Worm (Caenorhabditis elegans) whole organism, young adult: Measurements from ENCODE around the gene dec-7.

Experiments used
- F10E7.11 ChIP-seq: sonication (generic microtip); optimal IDR thresholded peaks from 2 replicates; lab custom pipeline; 2017; ENCODE audit warnings: mild to moderate bottlenecking, missing genetic modification characterization, moderate library complexity, missing compliant biosample characterization
- F37B4.10 ChIP-seq: fragments of 200-800 bp; sonication (Bioruptor generic); IDR thresholded peaks from 2 replicates; pipeline ENCODE4 v1.3.6; 2022; ENCODE audit warnings: missing genetic modification characterization, missing compliant biosample characterization
- K11D2.4 ChIP-seq: fragments of 200-800 bp; sonication (Bioruptor generic); IDR thresholded peaks from 2 replicates; pipeline ENCODE4 v1.3.6; 2022; ENCODE audit warnings: missing genetic modification reagents, missing genetic modification characterization, missing compliant biosample characterization
- T07F8.4 ChIP-seq: sonication (generic microtip); optimal IDR thresholded peaks from 2 replicates; lab custom pipeline; 2016; ENCODE audit warnings: mild to moderate bottlenecking, missing genetic modification characterization, moderate library complexity, missing compliant biosample characterization
- ZK185.1 ChIP-seq: sonication (generic microtip); optimal IDR thresholded peaks from 2 replicates; lab custom pipeline; 2016; ENCODE audit warnings: mild to moderate bottlenecking, missing genetic modification characterization, missing compliant biosample characterization; ENCODE audit not compliant: poor library complexity, severe bottlenecking
- athp-1 ChIP-seq: sonication (generic microtip); optimal IDR thresholded peaks from 2 replicates; lab custom pipeline; 2017; ENCODE audit warnings: mild to moderate bottlenecking, missing genetic modification characterization, missing compliant biosample characterization
- attf-3 ChIP-seq: fragments of 200-800 bp; sonication (Bioruptor generic); conservative IDR thresholded peaks from 2 replicates; pipeline ENCODE4 v1.3.6; 2022; ENCODE audit warnings: missing genetic modification reagents, missing genetic modification characterization, missing compliant biosample characterization
- ccch-3 ChIP-seq: fragments of 200-800 bp; sonication (Bioruptor generic); optimal IDR thresholded peaks from 2 replicates; lab custom pipeline; 2018; ENCODE audit warnings: mild to moderate bottlenecking, missing genetic modification characterization, missing compliant biosample characterization
- cebp-1 ChIP-seq, 2 experiments: fragments of 200-800 bp in 1 of 2; sonication (Bioruptor generic) in 1 of 2; sonication (generic microtip) in 1 of 2; IDR thresholded peaks in 1 of 2; optimal IDR thresholded peaks in 1 of 2; 2 replicates each; pipeline versions ENCODE4 v1.3.6 to Lab custom; 2017 to 2022; ENCODE audit warnings: missing compliant biosample characterization in 2 of 2, missing genetic modification characterization in 2 of 2, mild to moderate bottlenecking in 1 of 2, missing genetic modification reagents in 1 of 2, moderate library complexity in 1 of 2
- ceh-40 ChIP-seq: fragments of 200-800 bp; sonication (Bioruptor generic); IDR thresholded peaks from 2 replicates; pipeline ENCODE4 v1.3.6; 2022; ENCODE audit warnings: missing genetic modification characterization, missing compliant biosample characterization
- ceh-58 ChIP-seq: fragments of 200-800 bp; sonication (Bioruptor generic); IDR thresholded peaks from 2 replicates; pipeline ENCODE4 v1.3.6; 2022; ENCODE audit warnings: missing genetic modification characterization, missing compliant biosample characterization
- ceh-79 ChIP-seq: sonication (generic microtip); optimal IDR thresholded peaks from 2 replicates; lab custom pipeline; 2017; ENCODE audit warnings: mild to moderate bottlenecking, missing genetic modification characterization, missing compliant biosample characterization
- dox-1 ChIP-seq: fragments of 200-800 bp; sonication (Bioruptor generic); IDR thresholded peaks from 2 replicates; pipeline ENCODE4 v1.3.6; 2022; ENCODE audit warnings: missing genetic modification reagents, missing genetic modification characterization, missing compliant biosample characterization
- dpl-1 ChIP-seq: fragments of 150-350 bp; optimal IDR thresholded peaks from 2 replicates; lab custom pipeline; 2014; ENCODE audit warnings: missing biosample characterization, missing genetic modification reagents, missing genetic modification characterization
- efl-1 ChIP-seq: fragments of 150-350 bp; optimal IDR thresholded peaks from 2 replicates; lab custom pipeline; 2014; ENCODE audit warnings: missing biosample characterization, missing genetic modification reagents, missing genetic modification characterization
- egl-44 ChIP-seq: fragments of 200-800 bp; sonication (Bioruptor generic); IDR thresholded peaks from 2 replicates; pipeline ENCODE4 v1.3.6; 2022; ENCODE audit warnings: missing genetic modification reagents, missing genetic modification characterization, missing compliant biosample characterization
- egrh-3 ChIP-seq: fragments of 200-800 bp; sonication (Bioruptor generic); IDR thresholded peaks from 2 replicates; pipeline ENCODE4 v1.3.6; 2022; ENCODE audit warnings: missing genetic modification reagents, missing genetic modification characterization, missing compliant biosample characterization
- hlh-12 ChIP-seq: sonication (generic microtip); optimal IDR thresholded peaks from 2 replicates; lab custom pipeline; 2016; ENCODE audit warnings: missing genetic modification characterization, missing compliant biosample characterization
- hmg-1.2 ChIP-seq: fragments of 200-800 bp; sonication (Bioruptor generic); IDR thresholded peaks from 2 replicates; pipeline ENCODE4 v1.3.6; 2022; ENCODE audit warnings: missing genetic modification reagents, missing genetic modification characterization, missing compliant biosample characterization
- lin-26 ChIP-seq: fragments of 200-800 bp; sonication (Bioruptor generic); IDR thresholded peaks from 2 replicates; pipeline ENCODE4 v1.3.6; 2022; ENCODE audit warnings: missing genetic modification reagents, missing genetic modification characterization, missing compliant biosample characterization
- lin-35 ChIP-seq, 3 experiments: fragments of 150-350 bp in 2 of 3; sonication (generic microtip) in 1 of 3; optimal IDR thresholded peaks; 2 replicates each; lab custom pipeline; 2014 to 2018; ENCODE audit warnings: missing biosample characterization in 3 of 3, missing genetic modification characterization in 3 of 3, missing genetic modification reagents in 3 of 3
- lin-54 ChIP-seq: fragments of 200-800 bp; sonication (Bioruptor generic); optimal IDR thresholded peaks from 2 replicates; lab custom pipeline; 2018; ENCODE audit warnings: mild to moderate bottlenecking, missing genetic modification characterization, missing compliant biosample characterization
- lsl-1 ChIP-seq: fragments of 200-800 bp; sonication (Bioruptor generic); optimal IDR thresholded peaks from 2 replicates; lab custom pipeline; 2018; ENCODE audit warnings: mild to moderate bottlenecking, missing genetic modification characterization, moderate library complexity, missing compliant biosample characterization
- mxl-1 ChIP-seq: sonication (generic microtip); optimal IDR thresholded peaks from 2 replicates; lab custom pipeline; 2016; ENCODE audit warnings: missing genetic modification characterization, missing compliant biosample characterization
- nhr-120 ChIP-seq: fragments of 200-800 bp; sonication (Bioruptor generic); IDR thresholded peaks from 2 replicates; pipeline ENCODE4 v1.3.6; 2022; ENCODE audit warnings: missing genetic modification characterization, missing compliant biosample characterization
- nhr-80 ChIP-seq: sonication (generic microtip); optimal IDR thresholded peaks from 2 replicates; lab custom pipeline; 2016; ENCODE audit warnings: missing genetic modification characterization, missing compliant biosample characterization
- nhr-90 ChIP-seq: sonication (generic microtip); optimal IDR thresholded peaks from 2 replicates; lab custom pipeline; 2016; ENCODE audit warnings: missing genotype, mild to moderate bottlenecking, missing genetic modification characterization, missing compliant biosample characterization
- rcor-1 ChIP-seq: fragments of 200-800 bp; sonication (Bioruptor generic); IDR thresholded peaks from 2 replicates; pipeline ENCODE4 v1.3.6; 2022; ENCODE audit warnings: missing genetic modification reagents, missing genetic modification characterization, missing compliant biosample characterization
- rec-8 ChIP-seq, 2 experiments: sonication (generic microtip); optimal IDR thresholded peaks; 2 replicates each; lab custom pipeline; 2016; ENCODE audit warnings: mild to moderate bottlenecking in 2 of 2, missing genetic modification characterization in 2 of 2, missing genetic modification reagents in 2 of 2, missing genotype in 2 of 2, missing biosample characterization in 1 of 2, missing compliant biosample characterization in 1 of 2, moderate library complexity in 1 of 2
- snpc-1.1 ChIP-seq: sonication (generic microtip); optimal IDR thresholded peaks from 2 replicates; lab custom pipeline; 2017; ENCODE audit warnings: missing genetic modification characterization, mild to moderate bottlenecking, missing compliant biosample characterization, antibody characterized with exemption, moderate library complexity, missing genotype, missing genetic modification reagents; ENCODE audit not compliant: insufficient read depth
- snpc-3.4 ChIP-seq: sonication (generic microtip); optimal IDR thresholded peaks from 2 replicates; lab custom pipeline; 2017; ENCODE audit warnings: missing genetic modification characterization, mild to moderate bottlenecking, missing compliant biosample characterization, antibody characterized with exemption, moderate library complexity, missing genotype, missing genetic modification reagents
- sptf-2 ChIP-seq: fragments of 200-800 bp; sonication (Bioruptor generic); optimal IDR thresholded peaks from 2 replicates; lab custom pipeline; 2018; ENCODE audit warnings: mild to moderate bottlenecking, missing genetic modification characterization, missing compliant biosample characterization
- xnd-1 ChIP-seq: sonication (generic microtip); optimal IDR thresholded peaks from 2 replicates; lab custom pipeline; 2016; ENCODE audit warnings: missing genotype, missing genetic modification reagents, missing genetic modification characterization, missing compliant biosample characterization
- ztf-18 ChIP-seq: sonication (generic microtip); optimal IDR thresholded peaks from 2 replicates; lab custom pipeline; 2016; ENCODE audit warnings: missing genotype, mild to moderate bottlenecking, missing genetic modification characterization, missing compliant biosample characterization

dec-7 gene

ce11 chrIII:9910608-9911479 lies 21.4 kb upstream of the dec-7 start, which contains the start of the genes cyld-1 and F40F12.9 (continued):
- TF ChIP-seq attf-3 (GFP tag; lab: Robert Waterston, UW): no peak
- no peak for TF ChIP-seq F37B4.10 (GFP tag; lab: Robert Waterston, UW)
- TF ChIP-seq efl-1 (GFP tag; lab: Kevin White, UChicago): peak; percentile 25
- TF ChIP-seq dpl-1 (GFP tag; lab: Kevin White, UChicago): no peak
- TF ChIP-seq egrh-3 (GFP tag; lab: Robert Waterston, UW): no peak
- TF ChIP-seq rec-8 (tag; optimal IDR thresholded peaks at IDR 0.05; lab: Kevin White, UChicago): no peak
- no peak for TF ChIP-seq egl-44 (GFP tag; lab: Robert Waterston, UW)
- TF ChIP-seq nhr-120 (GFP tag; lab: Robert Waterston, UW): no peak
- TF ChIP-seq athp-1 (tag; lab: Kevin White, UChicago): no peak
- TF ChIP-seq sptf-2: no peak
- TF ChIP-seq lin-35 (GFP tag; optimal IDR thresholded peaks at IDR 0.05; lab: Kevin White, UChicago): no peak
- TF ChIP-seq F10E7.11: no peak
- peak; percentile 86 for TF ChIP-seq lsl-1 (GFP tag; lab: Kevin White, UChicago)
- no peak for TF ChIP-seq K11D2.4 (GFP tag; lab: Robert Waterston, UW)
- no peak for TF ChIP-seq ceh-79 (tag; lab: Kevin White, UChicago)
- TF ChIP-seq dox-1: no peak
- no peak for TF ChIP-seq ztf-18 (tag; lab: Kevin White, UChicago)
- no peak for TF ChIP-seq rcor-1 (GFP tag; lab: Robert Waterston, UW)
- no peak for TF ChIP-seq ZK185.1 (tag; lab: Kevin White, UChicago)
- TF ChIP-seq ccch-3 (GFP tag; lab: Kevin White, UChicago): no peak
- no peak for TF ChIP-seq T07F8.4 (tag; lab: Kevin White, UChicago)
- TF ChIP-seq hmg-1.2 (GFP tag; lab: Robert Waterston, UW): no peak
- TF ChIP-seq mxl-1: no peak
- peak; percentile 18 for TF ChIP-seq snpc-3.4 (tag; lab: Kevin White, UChicago)
- peak; percentile 5 for TF ChIP-seq snpc-1.1
- TF ChIP-seq lin-26 (GFP tag; lab: Robert Waterston, UW): no peak
- no peak for TF ChIP-seq lin-54 (GFP tag; lab: Kevin White, UChicago)
- peak; percentile 6 for TF ChIP-seq xnd-1 (tag; lab: Kevin White, UChicago)
- TF ChIP-seq ceh-58 (GFP tag; lab: Robert Waterston, UW): no peak

- no peak for TF ChIP-seq hlh-12 (tag; lab: Kevin White, UChicago)
- peak in 1 of 3 experiments; percentile 43 for TF ChIP-seq lin-35 (GFP tag; optimal IDR thresholded peaks at IDR 0.05; lab: Kevin White, UChicago)
- TF ChIP-seq cebp-1 (GFP tag; IDR thresholded peaks at IDR 0.05; lab: Robert Waterston, UW): peak; percentile 80; the same call in 1 of the 2 replicates
- peak; percentile 93 for TF ChIP-seq cebp-1 (tag; optimal IDR thresholded peaks at IDR 0.05; lab: Kevin White, UChicago)
- no peak for TF ChIP-seq nhr-90 (tag; lab: Kevin White, UChicago)
Measured at ce11 chrIII:9912501-9912900, 19.7 kb upstream of the dec-7 start.

ce11 chrIII:9912998-9913397 lies 19.2 kb upstream of the dec-7 start:
- TF ChIP-seq ceh-40 (GFP tag; lab: Robert Waterston, UW): no peak
- TF ChIP-seq nhr-80 (tag; lab: Kevin White, UChicago): peak; percentile 37
